Fruit fly (Drosophila melanogaster) whole organism: ENCODE data around the gene CG43750.

Experiments used
- CG8478 ChIP-seq: fragments of >200 bp; optimal IDR thresholded peaks from 2 replicates; lab custom pipeline; 2018; ENCODE audit warnings: inconsistent platforms
- Dll ChIP-seq: fragments of >200 bp; optimal IDR thresholded peaks from 2 replicates; lab custom pipeline; 2017
- EcR ChIP-seq, 2 experiments: fragments of >200 bp; optimal IDR thresholded peaks; 2 replicates each; lab custom pipeline; 2017; ENCODE audit warnings: missing biosample characterization in 2 of 2, missing genetic modification characterization in 2 of 2, missing genetic modification reagents in 2 of 2
- pan ChIP-seq: fragments of >200 bp; optimal IDR thresholded peaks from 2 replicates; lab custom pipeline; 2017
- psq ChIP-seq: fragments of >200 bp; optimal IDR thresholded peaks from 2 replicates; lab custom pipeline; 2017
- usp ChIP-seq: fragments of >200 bp; optimal IDR thresholded peaks from 2 replicates; lab custom pipeline; 2017; ENCODE audit warnings: missing biosample characterization, missing genetic modification characterization, mixed read lengths

CG43750 gene

DNA sequence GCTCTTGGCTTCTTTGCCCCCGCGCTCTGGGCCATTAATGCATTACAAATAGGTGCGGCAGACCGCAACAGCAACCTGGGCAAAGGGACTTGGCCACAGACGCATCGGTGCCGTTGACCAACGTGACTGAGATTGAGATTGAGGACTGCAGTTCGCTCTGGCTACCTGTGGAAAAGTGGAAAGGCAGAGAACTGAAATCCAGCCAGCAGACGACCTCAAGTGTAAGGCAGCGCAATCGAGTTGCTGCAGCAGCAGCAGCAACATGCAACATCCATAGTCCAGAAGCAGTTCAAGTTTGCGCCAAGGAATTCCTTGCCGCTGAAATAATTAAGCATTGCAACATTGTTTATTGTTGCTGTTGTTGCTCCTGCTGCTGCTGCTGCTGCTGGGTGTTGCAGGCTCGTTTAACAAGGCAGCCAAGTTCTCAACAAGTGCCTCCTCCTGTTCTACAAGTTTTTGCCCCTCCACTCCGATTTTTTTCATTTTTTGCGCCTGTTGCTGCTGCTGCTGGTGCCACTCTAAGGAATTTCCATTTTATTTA lies 35.2 kb upstream of the CG43750 start:
- TF ChIP-seq EcR (GFP tag; optimal IDR thresholded peaks at IDR 0.05; lab: Kevin White, UChicago) (no peak), Dll (no peak), usp (GFP tag; lab: Kevin White, UChicago) (no peak), CG8478 (lab: Kevin White, UChicago) (no peak), psq (no peak), pan (no peak)

DNA sequence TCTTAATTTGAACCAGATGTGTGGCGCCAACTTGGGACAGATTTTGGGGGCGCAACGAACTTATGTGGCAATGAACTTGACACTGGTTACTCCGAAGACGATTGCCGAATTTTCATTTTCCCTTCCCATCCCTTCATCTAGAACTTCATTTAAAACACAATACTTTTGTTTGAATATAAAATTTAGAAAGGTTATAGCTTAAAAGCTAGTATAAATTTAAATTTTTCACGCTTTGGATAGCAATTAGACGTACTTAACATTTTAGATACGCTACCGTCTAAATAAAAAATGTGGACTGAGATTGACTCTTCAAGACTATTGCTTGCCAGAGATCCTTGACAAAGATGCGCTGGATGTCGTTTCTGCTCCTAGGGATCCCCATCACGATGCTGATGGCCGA lies 34.0 kb upstream of the CG43750 start, which contains the start of gene CG44139:
CG44139 (plus strand) TSS at position 301 of the 400 bp plus-strand sequence.
- TF ChIP-seq EcR (GFP tag; optimal IDR thresholded peaks at IDR 0.05; lab: Kevin White, UChicago) (no peak), Dll (no peak), CG8478 (lab: Kevin White, UChicago) (no peak), pan (no peak), psq (no peak), usp (GFP tag; lab: Kevin White, UChicago) (no peak)

- no peak for TF ChIP-seq pan
- no peak for TF ChIP-seq CG8478 (lab: Kevin White, UChicago)
- no peak for TF ChIP-seq Dll
- no peak for TF ChIP-seq usp (GFP tag; lab: Kevin White, UChicago)
- TF ChIP-seq EcR (GFP tag; optimal IDR thresholded peaks at IDR 0.05; lab: Kevin White, UChicago): no peak
- no peak for TF ChIP-seq psq
Measured at dm6 chr2L:2420490-2420889, 30.0 kb upstream of the CG43750 start, which contains the start of gene CG9886. Gene CG9886 (plus strand): TSS chr2L:2420830.

DNA sequence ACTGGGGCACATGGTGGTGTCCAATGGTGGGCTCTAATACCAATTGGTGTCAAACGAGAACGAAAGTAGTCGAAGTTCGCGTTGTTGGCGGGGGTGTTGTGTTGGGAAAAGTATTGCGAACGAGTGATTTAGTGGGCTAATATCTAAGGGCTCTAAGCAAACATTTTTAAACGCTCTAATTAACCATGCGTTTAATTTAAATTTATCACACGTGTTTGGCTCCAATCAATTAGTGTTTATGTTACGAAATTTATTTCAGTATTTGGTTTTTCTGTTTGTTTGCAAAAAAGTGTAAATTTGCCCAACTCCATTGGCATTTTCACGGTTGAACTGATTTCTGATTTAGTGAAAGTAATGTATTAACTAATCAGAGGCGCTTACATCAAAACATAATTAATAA lies 29.4 kb upstream of the CG43750 start, which contains the start of gene CG34447:
CG34447 (minus strand) TSS at position 101 of the 400 bp plus-strand sequence.
- TF ChIP-seq CG8478 (lab: Kevin White, UChicago) (no peak), psq (no peak), pan (no peak), EcR (GFP tag; optimal IDR thresholded peaks at IDR 0.05; lab: Kevin White, UChicago) (no peak), Dll (no peak), usp (GFP tag; lab: Kevin White, UChicago) (no peak)

dm6 chr2L:2417865-2418264 lies 27.4 kb upstream of the CG43750 start, which contains the start of gene CG34448:
Gene CG34448 (minus strand): TSS chr2L:2417965.
- TF ChIP-seq EcR (GFP tag; optimal IDR thresholded peaks at IDR 0.05; lab: Kevin White, UChicago) (no peak), psq (no peak), CG8478 (lab: Kevin White, UChicago) (no peak), Dll (no peak)

- TF ChIP-seq usp (GFP tag; lab: Kevin White, UChicago) (no peak), CG8478 (lab: Kevin White, UChicago) (no peak), psq (no peak)
Measured at dm6 chr2L:2416620-2417019, 26.1 kb upstream of the CG43750 start, which contains the start of gene CG31948. Gene CG31948 (minus strand): TSS chr2L:2416720.

DNA sequence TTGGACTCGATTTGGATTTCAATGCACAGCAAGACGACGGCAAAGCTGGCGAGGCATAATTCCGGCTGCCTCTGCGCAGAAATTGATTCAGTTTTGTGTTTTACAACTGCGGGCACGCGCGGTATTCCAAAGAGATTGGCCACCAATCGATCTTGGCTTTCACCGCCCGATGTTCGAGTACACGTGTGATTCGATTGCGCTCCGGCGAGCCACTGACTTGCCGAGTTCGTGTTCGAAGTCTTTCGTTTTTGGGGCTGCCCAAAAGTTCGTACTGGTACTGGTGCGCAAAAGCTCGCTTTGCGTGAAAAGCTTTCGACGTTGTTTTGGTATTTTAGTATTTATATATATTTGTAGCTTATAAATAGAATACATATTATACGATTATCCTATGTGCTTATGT lies 24.6 kb upstream of the CG43750 start, which contains the start of gene CG18641:
CG18641 (minus strand) TSS at position 214 of the 400 bp plus-strand sequence.
- TF ChIP-seq usp (GFP tag; lab: Kevin White, UChicago) (no peak), pan (no peak), psq (no peak), Dll (no peak), CG8478 (lab: Kevin White, UChicago) (no peak), EcR (GFP tag; optimal IDR thresholded peaks at IDR 0.05; lab: Kevin White, UChicago) (no peak)

dm6 chr2L:2413093-2413492 lies 22.6 kb upstream of the CG43750 start:
- TF ChIP-seq CG8478 (lab: Kevin White, UChicago): no peak
- no peak for TF ChIP-seq pan
- no peak for TF ChIP-seq Dll
- TF ChIP-seq usp (GFP tag; lab: Kevin White, UChicago): no peak
- no peak for TF ChIP-seq psq
- TF ChIP-seq EcR (GFP tag; optimal IDR thresholded peaks at IDR 0.05; lab: Kevin White, UChicago): no peak

- no peak for TF ChIP-seq Dll
- TF ChIP-seq psq: no peak
- no peak for TF ChIP-seq pan
- no peak for TF ChIP-seq usp (GFP tag; lab: Kevin White, UChicago)
- no peak for TF ChIP-seq EcR (GFP tag; optimal IDR thresholded peaks at IDR 0.05; lab: Kevin White, UChicago)
- TF ChIP-seq CG8478 (lab: Kevin White, UChicago): no peak
Measured at dm6 chr2L:2404631-2405030, 14.1 kb upstream of the CG43750 start.

dm6 chr2L:2402194-2402593 lies 11.7 kb upstream of the CG43750 start:
- no peak for TF ChIP-seq CG8478 (lab: Kevin White, UChicago)
- TF ChIP-seq EcR (GFP tag; optimal IDR thresholded peaks at IDR 0.05; lab: Kevin White, UChicago): no peak
- TF ChIP-seq psq: no peak
- no peak for TF ChIP-seq usp (GFP tag; lab: Kevin White, UChicago)
- no peak for TF ChIP-seq pan
- no peak for TF ChIP-seq Dll

- TF ChIP-seq usp (GFP tag; lab: Kevin White, UChicago): no peak
- TF ChIP-seq psq: no peak
- no peak for TF ChIP-seq Dll
- TF ChIP-seq CG8478 (lab: Kevin White, UChicago): no peak
- no peak for TF ChIP-seq pan
- TF ChIP-seq EcR (GFP tag; optimal IDR thresholded peaks at IDR 0.05; lab: Kevin White, UChicago): no peak
Measured at dm6 chr2L:2399897-2400296, 9.4 kb upstream of the CG43750 start, which contains the start of gene VGlut. Gene VGlut (plus strand): TSS chr2L:2400295.

DNA sequence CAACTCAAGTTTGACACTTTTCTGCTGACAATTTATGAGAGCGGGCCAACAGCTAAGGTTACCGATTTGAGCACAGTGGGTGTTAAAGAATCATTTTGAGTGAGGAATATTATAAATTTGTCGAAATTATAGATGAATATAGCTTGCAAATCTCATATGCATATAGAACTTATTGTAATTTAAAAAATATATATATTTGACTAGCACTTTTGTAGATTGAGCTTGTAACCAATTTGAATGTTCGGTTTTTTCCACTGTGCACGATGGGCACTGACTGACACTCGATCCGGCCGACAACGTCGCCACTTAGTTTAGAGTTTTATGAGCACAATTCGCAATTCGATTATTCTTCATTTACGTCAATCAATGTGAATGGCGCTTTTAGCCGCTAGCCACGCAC lies 8.0 kb upstream of the CG43750 start:
- TF ChIP-seq pan: no peak
- TF ChIP-seq Dll: no peak
- no peak for TF ChIP-seq usp (GFP tag; lab: Kevin White, UChicago)
- TF ChIP-seq psq: no peak
- no peak for TF ChIP-seq EcR (GFP tag; optimal IDR thresholded peaks at IDR 0.05; lab: Kevin White, UChicago)
- TF ChIP-seq CG8478 (lab: Kevin White, UChicago): no peak

DNA sequence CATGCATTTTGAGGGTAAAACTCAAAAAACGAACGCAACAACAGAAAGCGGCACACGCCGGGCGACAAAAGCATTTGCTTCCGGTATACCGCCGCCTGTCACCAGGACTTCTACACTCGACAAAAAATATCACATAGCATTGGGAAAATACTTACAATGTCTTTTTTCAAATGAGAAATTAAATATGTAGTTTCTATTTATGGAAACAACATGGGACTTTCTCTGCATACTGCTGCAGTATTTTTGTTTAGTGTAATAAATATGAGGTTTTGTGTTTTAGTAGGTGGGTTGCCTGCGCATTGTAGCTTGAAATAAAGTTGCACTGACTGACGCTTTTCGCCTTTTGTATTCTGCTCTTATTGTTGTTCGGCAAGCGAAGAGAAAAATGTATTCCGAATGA lies 6.6 kb upstream of the CG43750 start:
- no peak for TF ChIP-seq CG8478 (lab: Kevin White, UChicago)
- TF ChIP-seq usp (GFP tag; lab: Kevin White, UChicago): no peak
- TF ChIP-seq pan: no peak
- TF ChIP-seq psq: no peak
- TF ChIP-seq EcR (GFP tag; optimal IDR thresholded peaks at IDR 0.05; lab: Kevin White, UChicago): no peak
- no peak for TF ChIP-seq Dll
